Fruit fly (Drosophila melanogaster): Measurements from ENCODE around the gene CenB1A.

- TF ChIP-seq CTCF (optimal IDR thresholded peaks at IDR 0.05) (peak in 1 of 2 experiments; percentile 85), CG8478 (optimal IDR thresholded peaks at IDR 0.05) (no peak)
These were observed 41.2 kb downstream of the CenB1A start, which contains the start of gene VhaAC39-2 for dm6 chr3R:23159289-23159956.
